Worm (Caenorhabditis elegans) whole organism, midembryonic: ENCODE measurements around the gene ddr-1.
A peak's percentile ranks its signal among the peaks of the same experiment; 100 is the strongest.

Experiments
- T22C8.4 ChIP-seq: fragments of 200-800 bp; sonication (Bioruptor generic); IDR thresholded peaks from 2 replicates; pipeline ENCODE4 v1.3.6; 2022; ENCODE audit warnings: missing genetic modification characterization, missing compliant biosample characterization
- cog-1 ChIP-seq: sonication (generic microtip); optimal IDR thresholded peaks from 2 replicates; lab custom pipeline; 2016; ENCODE audit warnings: missing genetic modification characterization, missing compliant biosample characterization
- flt-1 ChIP-seq: fragments of 200-800 bp; sonication (Bioruptor generic); IDR thresholded peaks from 2 replicates; pipeline ENCODE4 v1.3.6; 2022; ENCODE audit warnings: missing genetic modification characterization, missing compliant biosample characterization
- klf-2 ChIP-seq: fragments of 200-800 bp; sonication (Bioruptor generic); conservative IDR thresholded peaks from 2 replicates; pipeline ENCODE4 v1.3.6; 2022; ENCODE audit warnings: missing genetic modification reagents, missing genetic modification characterization, missing compliant biosample characterization
- med-1 ChIP-seq: sonication (generic microtip); optimal IDR thresholded peaks from 2 replicates; lab custom pipeline; 2017; ENCODE audit warnings: missing genetic modification characterization, mild to moderate bottlenecking, missing compliant biosample characterization, antibody characterized with exemption, missing genetic modification reagents; ENCODE audit not compliant: insufficient read depth
- ref-1 ChIP-seq: fragments of 200-800 bp; sonication (Bioruptor generic); conservative IDR thresholded peaks from 2 replicates; pipeline ENCODE4 v1.3.6; 2022; ENCODE audit warnings: missing genetic modification reagents, missing genetic modification characterization, missing compliant biosample characterization
- tab-1 ChIP-seq: fragments of 200-800 bp; sonication (Bioruptor generic); IDR thresholded peaks from 2 replicates; pipeline ENCODE4 v1.3.6; 2022; ENCODE audit warnings: missing genetic modification characterization, missing compliant biosample characterization
- ztf-23 ChIP-seq: fragments of 200-800 bp; sonication (Bioruptor generic); IDR thresholded peaks from 2 replicates; pipeline ENCODE4 v1.3.6; 2022; ENCODE audit warnings: missing genetic modification reagents, missing genetic modification characterization, missing compliant biosample characterization
- ztf-29 ChIP-seq: fragments of 200-800 bp; sonication (Bioruptor generic); IDR thresholded peaks from 2 replicates; pipeline ENCODE4 v1.3.6; 2022; ENCODE audit warnings: missing genetic modification reagents, missing genetic modification characterization, missing compliant biosample characterization

The ddr-1 gene

DNA sequence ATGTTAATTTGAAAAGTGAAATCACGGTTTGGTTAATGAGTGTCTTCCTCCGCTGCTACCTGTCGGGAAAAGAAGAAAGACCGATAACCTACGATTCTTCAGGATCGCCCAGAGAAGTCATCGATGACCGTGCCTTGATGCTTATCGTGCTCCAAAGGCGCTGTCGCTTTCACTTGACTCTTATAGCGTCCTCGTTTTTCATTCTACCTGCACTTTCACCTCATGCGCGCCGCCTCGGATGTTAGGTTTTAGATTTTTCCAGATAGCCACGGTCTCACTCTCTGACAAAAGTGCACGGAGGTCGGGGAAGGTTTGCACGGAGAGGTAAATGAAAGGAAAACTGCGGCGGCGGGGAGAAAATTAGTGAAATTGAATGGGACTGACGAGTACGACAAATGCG is 27.8 kb downstream of the ddr-1 start:
- TF ChIP-seq med-1 (GFP tag; lab: Kevin White, UChicago), result no peak
- no peak for TF ChIP-seq cog-1
- no peak for TF ChIP-seq T22C8.4 (GFP tag; lab: Robert Waterston, UW)
- TF ChIP-seq tab-1 (GFP tag; lab: Robert Waterston, UW), result no peak
- no peak for TF ChIP-seq ref-1
- no peak for TF ChIP-seq ztf-23 (GFP tag; lab: Robert Waterston, UW)
- no peak for TF ChIP-seq flt-1 (GFP tag; lab: Robert Waterston, UW)
- no peak for TF ChIP-seq klf-2 (GFP tag; lab: Robert Waterston, UW)
- TF ChIP-seq ztf-29 (GFP tag; lab: Robert Waterston, UW), result no peak

DNA sequence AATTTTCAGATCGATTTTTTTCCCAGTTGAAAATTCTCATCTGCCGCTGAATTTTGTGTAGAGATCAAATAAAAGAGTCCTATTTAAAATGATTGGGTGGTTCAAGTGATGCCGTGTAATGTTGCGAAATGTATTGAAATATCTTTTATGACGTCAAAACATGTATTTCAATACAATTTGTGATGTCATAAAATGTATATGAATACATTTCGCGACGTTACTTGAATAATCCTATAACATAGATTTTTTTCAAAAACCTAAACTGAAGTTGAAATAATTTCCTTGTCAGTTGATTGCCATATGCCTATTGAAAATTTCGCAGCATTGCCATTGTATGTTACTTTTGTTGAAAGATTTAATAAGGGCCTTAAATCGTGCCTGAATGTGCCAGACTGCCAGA is 28.5 kb downstream of the ddr-1 start, which contains the start of gene F55D1.1:
Gene F55D1.1 (plus strand): TSS at position 301 of the 400 bp plus-strand sequence.
- no peak for TF ChIP-seq med-1 (GFP tag; lab: Kevin White, UChicago)
- TF ChIP-seq ztf-29 (GFP tag; lab: Robert Waterston, UW), result no peak
- TF ChIP-seq cog-1, result no peak
- TF ChIP-seq tab-1 (GFP tag; lab: Robert Waterston, UW), result no peak
- no peak for TF ChIP-seq T22C8.4 (GFP tag; lab: Robert Waterston, UW)
- no peak for TF ChIP-seq ztf-23 (GFP tag; lab: Robert Waterston, UW)
- TF ChIP-seq flt-1 (GFP tag; lab: Robert Waterston, UW), result no peak
- no peak for TF ChIP-seq ref-1
- TF ChIP-seq klf-2 (GFP tag; lab: Robert Waterston, UW), result no peak

DNA sequence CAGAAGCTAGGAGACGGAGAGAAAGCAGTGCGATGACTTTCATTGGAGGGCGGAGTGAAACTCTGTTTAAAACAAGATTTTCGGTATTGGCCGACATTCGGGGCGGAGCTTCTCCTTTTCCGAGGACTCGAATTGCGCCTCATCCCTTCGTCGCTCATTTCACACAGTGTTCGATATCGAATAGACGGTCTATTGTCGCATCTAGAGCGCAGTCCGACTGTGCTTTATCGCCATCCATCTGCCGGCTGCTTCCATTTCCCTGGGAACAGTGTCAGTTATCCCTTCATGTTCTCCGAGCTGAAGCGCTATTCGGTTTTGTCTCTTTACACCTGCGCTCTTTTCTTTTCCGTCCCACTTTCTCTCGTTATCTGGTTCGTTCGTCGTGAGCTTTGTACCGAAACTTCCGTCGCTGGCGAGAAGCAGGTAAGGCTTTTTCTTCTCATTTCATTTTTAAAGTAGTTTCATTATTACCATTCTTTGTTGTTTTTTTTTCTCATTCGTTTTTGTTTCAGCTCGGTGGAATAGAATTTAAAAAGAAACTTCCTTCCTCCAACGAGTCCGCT is 31.9 kb downstream of the ddr-1 start, which contains the start of the genes bus-8A and bus-8B:
Gene bus-8A (plus strand): TSS at position 96 of the 563 bp plus-strand sequence.
Gene bus-8B (plus strand): TSS at position 513 of the 563 bp plus-strand sequence.
- TF ChIP-seq klf-2 (GFP tag; lab: Robert Waterston, UW) (no peak), T22C8.4 (GFP tag; lab: Robert Waterston, UW) (no peak), ref-1 (no peak), flt-1 (GFP tag; lab: Robert Waterston, UW) (no peak), ztf-29 (GFP tag; lab: Robert Waterston, UW) (no peak), cog-1 (no peak), med-1 (GFP tag; lab: Kevin White, UChicago) (no peak), tab-1 (GFP tag; lab: Robert Waterston, UW) (no peak), ztf-23 (GFP tag; lab: Robert Waterston, UW) (no peak)

DNA sequence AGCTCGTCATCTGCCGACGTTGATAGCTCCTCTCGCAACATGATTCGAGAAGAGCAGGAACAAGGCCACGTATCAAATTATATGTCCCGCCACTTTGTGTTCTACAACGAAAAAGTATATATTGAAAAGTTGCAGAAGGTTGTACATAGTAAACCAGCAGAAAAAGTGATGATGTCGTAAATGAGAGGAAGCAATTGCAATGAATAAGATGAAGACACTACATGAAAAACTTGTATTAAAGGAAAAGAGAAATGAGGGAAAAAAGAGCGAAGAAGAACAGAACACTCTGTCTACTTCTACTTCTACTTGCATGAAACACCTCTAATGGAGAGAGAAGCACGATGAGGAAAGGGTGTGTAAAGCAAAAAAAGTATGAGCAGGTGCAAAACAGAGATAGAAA is 44.1 kb downstream of the ddr-1 start, which contains the start of gene T23F2.2:
Gene T23F2.2 (minus strand): TSS at position 101 of the 400 bp plus-strand sequence.
- TF ChIP-seq cog-1, result no peak
- no peak for TF ChIP-seq tab-1 (GFP tag; lab: Robert Waterston, UW)

DNA sequence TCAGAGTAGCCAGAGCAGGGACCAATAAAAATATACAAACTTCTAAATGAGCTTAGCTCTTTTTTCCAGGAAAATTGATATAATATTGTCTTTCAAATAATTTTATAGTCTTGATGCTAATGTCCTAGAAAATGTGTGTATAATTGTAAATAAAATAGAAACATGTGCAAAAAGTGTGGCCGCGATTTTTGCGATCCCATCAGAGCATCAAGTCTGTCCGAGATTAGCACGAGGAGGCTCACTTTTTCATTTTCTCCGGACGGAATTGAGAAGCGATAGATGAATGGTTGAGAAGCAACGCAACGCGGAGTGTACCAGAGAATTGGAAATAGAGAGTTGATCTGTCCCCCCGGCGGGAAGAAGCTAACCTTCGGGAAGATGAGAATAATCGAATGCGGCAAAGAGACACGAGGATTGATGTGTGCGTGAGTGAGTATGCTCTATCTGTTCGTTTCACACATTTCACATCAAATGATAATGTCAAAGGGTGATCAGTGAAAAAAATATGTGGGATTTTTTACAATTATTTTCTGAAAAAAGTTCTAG is 45.5 kb downstream of the ddr-1 start:
- no peak for TF ChIP-seq flt-1 (GFP tag; lab: Robert Waterston, UW)
- no peak for TF ChIP-seq cog-1
- TF ChIP-seq T22C8.4 (GFP tag; lab: Robert Waterston, UW), result no peak
- TF ChIP-seq med-1 (GFP tag; lab: Kevin White, UChicago), result no peak
- TF ChIP-seq klf-2 (GFP tag; lab: Robert Waterston, UW), result no peak
- TF ChIP-seq ref-1, result no peak

DNA sequence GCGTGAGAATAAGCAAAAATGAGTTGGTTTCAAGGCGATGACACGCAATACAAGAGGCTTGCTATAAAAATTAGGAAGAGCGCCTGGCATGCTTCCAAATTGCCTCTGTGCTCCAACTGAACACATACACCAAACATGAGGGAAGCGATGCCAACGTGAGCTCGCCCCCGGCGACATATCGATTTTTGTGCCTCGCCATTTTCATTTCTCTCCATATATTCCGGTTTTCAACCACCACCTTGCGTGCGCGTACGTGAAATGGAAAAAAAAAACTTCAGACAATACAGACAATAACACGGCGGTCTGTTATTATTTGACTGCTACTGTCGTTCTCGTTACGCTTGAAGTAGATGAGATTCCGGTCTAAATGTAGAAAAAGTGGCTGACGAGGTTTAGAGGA is 46.9 kb downstream of the ddr-1 start:
- TF ChIP-seq flt-1 (GFP tag; lab: Robert Waterston, UW) (no peak), T22C8.4 (GFP tag; lab: Robert Waterston, UW) (peak; percentile 53; the same call in 1 of the 2 replicates)

DNA sequence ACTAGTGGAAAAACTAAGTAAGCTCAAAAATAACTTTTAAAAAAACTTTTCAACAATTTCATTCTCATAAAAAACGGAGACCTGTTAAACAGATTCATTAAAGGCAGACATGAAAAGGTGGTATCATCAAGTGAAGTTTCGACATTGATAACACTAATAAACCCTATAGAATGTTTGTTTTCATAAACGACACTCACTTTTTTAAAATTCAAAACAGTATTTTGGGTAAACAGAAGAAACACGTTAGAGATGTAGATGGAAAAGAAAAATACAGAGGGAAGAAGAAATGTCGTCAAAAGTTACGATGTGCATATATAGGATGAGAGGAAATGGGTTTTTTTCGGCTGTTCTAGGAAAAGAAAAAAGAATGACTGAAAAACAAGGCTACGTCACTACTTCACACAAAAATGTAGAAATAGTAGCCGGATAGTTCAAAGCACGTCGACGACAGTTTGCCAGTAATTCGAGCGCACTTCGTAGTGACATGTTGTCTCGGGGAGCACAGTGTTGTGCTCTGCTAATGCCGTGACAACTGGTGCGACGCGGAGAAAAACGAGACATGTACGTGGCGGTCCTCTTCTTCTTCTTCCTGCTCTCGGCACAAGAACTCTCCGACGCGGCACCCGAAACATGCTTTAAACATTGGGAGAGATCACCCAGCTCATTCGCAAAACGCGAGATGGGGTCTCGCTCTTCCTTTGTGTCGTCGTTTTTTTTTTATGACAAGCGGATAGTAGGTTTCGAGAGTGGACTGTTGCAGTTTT is 48.3 kb downstream of the ddr-1 start:
- TF ChIP-seq tab-1 (GFP tag; lab: Robert Waterston, UW) (no peak), med-1 (GFP tag; lab: Kevin White, UChicago) (no peak), flt-1 (GFP tag; lab: Robert Waterston, UW) (no peak)

DNA sequence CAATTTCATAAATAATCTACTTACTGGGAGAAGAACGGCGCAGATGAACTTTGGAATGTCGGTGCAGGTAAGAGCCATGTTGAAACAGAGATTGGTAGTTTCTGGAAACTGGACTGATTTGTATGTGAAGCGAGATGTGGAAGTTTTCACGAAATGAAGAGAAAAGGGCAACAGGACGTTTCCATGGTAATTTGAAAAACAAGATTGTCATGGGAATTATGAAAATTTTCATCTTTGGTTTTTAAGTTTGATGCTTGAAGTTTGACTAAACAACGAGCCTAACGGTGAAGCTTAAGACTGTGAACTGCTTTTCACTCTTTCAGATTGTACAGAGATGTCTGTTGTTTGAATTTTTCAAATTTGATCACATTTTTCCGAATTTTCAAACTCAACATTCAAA is 51.2 kb downstream of the ddr-1 start, which contains the start of gene T23F2.3:
Gene T23F2.3 (minus strand): TSS at position 101 of the 400 bp plus-strand sequence.
- TF ChIP-seq ztf-29 (GFP tag; lab: Robert Waterston, UW), result no peak
- TF ChIP-seq ztf-23 (GFP tag; lab: Robert Waterston, UW), result no peak
- no peak for TF ChIP-seq T22C8.4 (GFP tag; lab: Robert Waterston, UW)
- TF ChIP-seq klf-2 (GFP tag; lab: Robert Waterston, UW), result no peak
- TF ChIP-seq flt-1 (GFP tag; lab: Robert Waterston, UW), result no peak
- TF ChIP-seq med-1 (GFP tag; lab: Kevin White, UChicago), result no peak
- no peak for TF ChIP-seq ref-1
- no peak for TF ChIP-seq tab-1 (GFP tag; lab: Robert Waterston, UW)
- no peak for TF ChIP-seq cog-1

DNA sequence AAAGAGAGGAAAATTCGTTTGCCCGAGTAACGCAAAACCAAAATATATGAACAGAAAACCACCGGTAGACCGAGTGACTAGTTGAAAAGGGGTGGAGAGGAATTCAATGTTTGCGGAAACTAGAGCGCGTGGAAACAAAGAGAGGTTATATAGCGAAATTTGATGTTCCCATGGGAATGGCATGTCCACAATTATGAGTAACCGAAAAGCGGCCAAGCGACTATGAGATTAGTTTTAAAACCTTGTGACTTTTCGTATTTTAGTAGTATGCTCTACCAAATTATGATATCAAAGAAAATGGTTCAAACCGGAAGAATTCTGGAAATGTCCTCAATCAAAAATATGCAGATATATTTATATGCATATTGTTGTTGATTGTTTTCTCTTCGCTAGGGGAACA is 51.7 kb downstream of the ddr-1 start:
- TF ChIP-seq tab-1 (GFP tag; lab: Robert Waterston, UW), result no peak

DNA sequence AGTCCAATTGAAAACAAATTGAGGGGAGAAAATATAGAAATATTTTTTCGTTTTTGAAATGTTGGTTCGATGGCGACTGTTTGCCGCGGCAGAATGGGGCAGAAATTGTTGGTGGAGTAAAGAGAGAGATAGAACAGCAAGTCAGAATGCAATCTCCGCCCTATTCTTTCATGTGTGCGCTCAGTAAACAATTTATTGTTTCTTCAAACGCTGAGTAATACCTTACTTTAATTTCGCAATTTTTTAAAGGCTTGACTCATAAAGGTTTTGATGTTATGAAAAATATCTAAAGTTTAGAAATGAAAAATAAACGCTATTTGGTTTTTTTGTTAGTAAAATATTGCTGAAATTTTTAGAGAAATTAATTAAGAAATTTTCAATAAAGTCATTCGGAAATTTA is 53.3 kb downstream of the ddr-1 start:
- TF ChIP-seq cog-1 (no peak), ztf-23 (GFP tag; lab: Robert Waterston, UW) (no peak), klf-2 (GFP tag; lab: Robert Waterston, UW) (no peak), tab-1 (GFP tag; lab: Robert Waterston, UW) (no peak), ref-1 (no peak), flt-1 (GFP tag; lab: Robert Waterston, UW) (no peak), ztf-29 (GFP tag; lab: Robert Waterston, UW) (no peak), med-1 (GFP tag; lab: Kevin White, UChicago) (no peak), T22C8.4 (GFP tag; lab: Robert Waterston, UW) (no peak)
